Worm (Caenorhabditis elegans): ENCODE results near the gene srh-269.

DNA sequence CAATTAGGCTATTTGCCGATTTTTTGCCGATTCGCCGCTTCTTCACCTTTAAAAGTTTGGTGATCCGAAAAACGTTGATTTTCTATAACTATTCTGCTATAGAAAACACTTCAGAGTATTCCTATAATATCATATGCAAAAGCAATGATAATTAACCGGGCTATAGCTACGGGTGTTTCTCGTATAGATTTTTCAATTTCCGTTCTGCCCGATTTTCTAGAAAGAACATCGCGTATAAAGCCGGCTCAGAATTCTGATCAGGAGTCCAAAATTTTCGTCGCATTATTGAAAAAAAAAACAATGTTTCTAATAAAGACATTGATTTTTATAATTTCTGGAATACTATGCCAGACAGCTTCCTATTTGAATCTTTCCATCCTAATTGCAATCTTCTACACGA is 41.2 kb downstream of the srh-269 start, which contains the start of gene srbc-65:
- TF ChIP-seq nhr-77 (tag; optimal IDR thresholded peaks at IDR 0.05) (no peak), fkh-10 (GFP tag; optimal IDR thresholded peaks at IDR 0.05) (no peak), ama-1 (optimal IDR thresholded peaks at IDR 0.05) (no peak), nhr-11 (tag; optimal IDR thresholded peaks at IDR 0.05) (no peak), grh-1 (GFP tag; IDR thresholded peaks at IDR 0.05) (no peak), ztf-4 (tag; optimal IDR thresholded peaks at IDR 0.05) (no peak), mef-2 (tag; optimal IDR thresholded peaks at IDR 0.05) (no peak), dpl-1 (GFP tag; optimal IDR thresholded peaks at IDR 0.05) (no peak), unc-62 (GFP tag; optimal IDR thresholded peaks at IDR 0.05) (no peak), nhr-71 (tag; optimal IDR thresholded peaks at IDR 0.05) (no peak), lin-39 (tag; optimal IDR thresholded peaks at IDR 0.05) (no peak), nhr-237 (tag; optimal IDR thresholded peaks at IDR 0.05) (no peak), lin-14 (GFP tag; optimal IDR thresholded peaks at IDR 0.05) (no peak)

All from whole organism, L1 larva.